Worm (Caenorhabditis elegans): ENCODE data around the gene ZK1240.2.

ZK1240.2 gene

ce11 chrII:2341515-2341914 is 18.3 kb downstream of the ZK1240.2 start, which contains the start of gene enri-1:
Gene enri-1, minus strand, starts transcription at chrII:2341615.
- no peak for TF ChIP-seq cey-2 (tag; optimal IDR thresholded peaks at IDR 0.05; ENCODE audit: borderline replicate concordance, insufficient read depth)
- TF ChIP-seq T20F7.1 (GFP tag; optimal IDR thresholded peaks at IDR 0.05): no peak
- TF ChIP-seq pqm-1 (tag; optimal IDR thresholded peaks at IDR 0.05): no peak
- no peak for TF ChIP-seq lin-29 (GFP tag; IDR thresholded peaks at IDR 0.05)
- no peak for TF ChIP-seq Y48G9A.11 (GFP tag; IDR thresholded peaks at IDR 0.05)
- no peak for TF ChIP-seq snpc-1.2 (GFP tag; IDR thresholded peaks at IDR 0.05)
- TF ChIP-seq egl-43 (GFP tag; IDR thresholded peaks at IDR 0.05): no peak

- no peak for TF ChIP-seq Y105C5A.15 (GFP tag; IDR thresholded peaks at IDR 0.05)
- peak; percentile 20 for TF ChIP-seq duxl-1 (tag; optimal IDR thresholded peaks at IDR 0.05; ENCODE audit: poor library complexity)
- peak; percentile 21 for TF ChIP-seq nhr-77 (tag; optimal IDR thresholded peaks at IDR 0.05)
- TF ChIP-seq unc-39 (tag; optimal IDR thresholded peaks at IDR 0.05): no peak
- TF ChIP-seq F37D6.2 (tag; optimal IDR thresholded peaks at IDR 0.05): no peak
- TF ChIP-seq Y75B8A.6 (GFP tag; IDR thresholded peaks at IDR 0.05): no peak
- no peak for TF ChIP-seq aly-2 (tag; optimal IDR thresholded peaks at IDR 0.05)
- peak; percentile 67 for TF ChIP-seq R02D3.7 (tag; optimal IDR thresholded peaks at IDR 0.05)
- TF ChIP-seq attf-4 (tag; optimal IDR thresholded peaks at IDR 0.05): no peak
- TF ChIP-seq rbr-2 (tag; optimal IDR thresholded peaks at IDR 0.05): no peak
- TF ChIP-seq spr-1 (tag; optimal IDR thresholded peaks at IDR 0.05): no peak
- peak; percentile 94 for TF ChIP-seq T20F7.1 (GFP tag; optimal IDR thresholded peaks at IDR 0.05)
- TF ChIP-seq hlh-30 (tag; optimal IDR thresholded peaks at IDR 0.05; ENCODE audit: insufficient read depth): peak; percentile 59
- no peak for TF ChIP-seq F26F4.8 (GFP tag; conservative IDR thresholded peaks at IDR 0.05)
- TF ChIP-seq lin-29 (GFP tag; IDR thresholded peaks at IDR 0.05): no peak
- no peak for TF ChIP-seq daf-19 (GFP tag; conservative IDR thresholded peaks at IDR 0.05)
- TF ChIP-seq gei-8 (GFP tag; optimal IDR thresholded peaks at IDR 0.05): no peak
- TF ChIP-seq Y48G9A.11 (GFP tag; IDR thresholded peaks at IDR 0.05): peak; percentile 67
- TF ChIP-seq dpl-1 (GFP tag; optimal IDR thresholded peaks at IDR 0.05): peak; percentile 38
- no peak for TF ChIP-seq dmd-6 (GFP tag; IDR thresholded peaks at IDR 0.05)
- no peak for TF ChIP-seq lin-15B (tag; optimal IDR thresholded peaks at IDR 0.05)
- no peak for TF ChIP-seq saeg-2 (GFP tag; IDR thresholded peaks at IDR 0.05)
- TF ChIP-seq aha-1 (tag): peak; percentile 71
- no peak for TF ChIP-seq ctbp-1 (GFP tag; IDR thresholded peaks at IDR 0.05)
- no peak for TF ChIP-seq ces-1 (GFP tag; optimal IDR thresholded peaks at IDR 0.05)
- TF ChIP-seq mes-2 (tag; optimal IDR thresholded peaks at IDR 0.05; ENCODE audit: poor library complexity, severe bottlenecking): no peak
Observed at ce11 chrII:2342004-2342479, 18.9 kb downstream of the ZK1240.2 start, which contains the start of gene F43C11.6. Gene F43C11.6, plus strand, starts transcription at chrII:2342429.

- no peak for TF ChIP-seq cey-2 (tag; optimal IDR thresholded peaks at IDR 0.05; ENCODE audit: borderline replicate concordance, insufficient read depth)
- TF ChIP-seq mxl-3 (GFP tag; optimal IDR thresholded peaks at IDR 0.05): no peak
- no peak for TF ChIP-seq mxl-2 (GFP tag; conservative IDR thresholded peaks at IDR 0.05)
- TF ChIP-seq ceh-44 (GFP tag; IDR thresholded peaks at IDR 0.05): no peak
Observed at ce11 chrII:2346672-2347071, 23.5 kb downstream of the ZK1240.2 start, which contains the start of gene F43C11.4. Gene F43C11.4, plus strand, starts transcription at chrII:2346972.

DNA sequence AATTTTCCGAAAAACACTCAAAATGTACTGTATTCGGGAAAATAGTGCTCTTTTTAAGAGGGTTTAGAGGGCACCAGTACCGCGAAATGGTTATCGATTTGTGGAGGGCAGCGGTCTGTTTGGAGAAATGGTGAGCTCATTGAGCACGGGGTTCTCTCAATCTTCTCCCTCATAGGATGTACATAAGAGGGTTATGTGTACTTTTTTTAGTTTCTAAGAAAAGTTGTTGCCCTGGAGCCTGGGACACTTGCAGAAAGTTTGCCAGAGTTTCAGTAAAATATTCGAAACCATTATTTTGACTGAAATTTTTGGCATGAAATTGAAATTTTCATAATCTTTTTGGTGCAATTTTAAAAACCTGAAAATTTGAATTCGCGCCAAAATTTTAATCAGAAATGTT is 29.4 kb downstream of the ZK1240.2 start, which contains the start of gene F43C11.10:
Gene F43C11.10 (minus strand): TSS at position 101 of the 400 bp plus-strand sequence.
- TF ChIP-seq nhr-102 (tag; optimal IDR thresholded peaks at IDR 0.05): no peak
- no peak for TF ChIP-seq spr-3 (GFP tag; optimal IDR thresholded peaks at IDR 0.05)

All from whole organism, L4 larva.